Worm (Caenorhabditis elegans) whole organism, late embryonic: ENCODE data around the gene Y75B8A.32.
"Not testable (repeated sequence)": the region's sequence is repeated elsewhere in the genome, so short reads cannot be mapped to it uniquely, and the experiment has no call there.

Experiments used
- C38D4.7 ChIP-seq: fragments of 200-800 bp; sonication (Bioruptor generic); optimal IDR thresholded peaks from 2 replicates; lab custom pipeline; 2018; ENCODE audit warnings: mild to moderate bottlenecking, missing genetic modification characterization, moderate library complexity, missing compliant biosample characterization
- T23F11.4 ChIP-seq: fragments of 200-800 bp; sonication (Bioruptor generic); optimal IDR thresholded peaks from 2 replicates; lab custom pipeline; 2018; ENCODE audit warnings: mild to moderate bottlenecking, missing genetic modification characterization, missing compliant biosample characterization
- ama-1 ChIP-seq: fragments of 150-350 bp; optimal IDR thresholded peaks from 2 replicates; lab custom pipeline; 2014
- ceh-14 ChIP-seq: sonication (generic microtip); optimal IDR thresholded peaks from 2 replicates; lab custom pipeline; 2016; ENCODE audit warnings: missing genotype, missing genetic modification characterization, missing compliant biosample characterization
- ceh-2 ChIP-seq: sonication (generic microtip); optimal IDR thresholded peaks from 2 replicates; lab custom pipeline; 2016; ENCODE audit warnings: missing genotype, missing genetic modification characterization, missing compliant biosample characterization
- fkh-10 ChIP-seq: fragments of 150-350 bp; optimal IDR thresholded peaks from 2 replicates; lab custom pipeline; 2014; ENCODE audit warnings: missing biosample characterization, missing genetic modification reagents, missing genetic modification characterization
- fkh-6 ChIP-seq: sonication (generic microtip); optimal IDR thresholded peaks from 2 replicates; lab custom pipeline; 2016; ENCODE audit warnings: missing genetic modification characterization, missing compliant biosample characterization
- lin-11 ChIP-seq: fragments of 200-800 bp; sonication (Bioruptor generic); optimal IDR thresholded peaks from 2 replicates; lab custom pipeline; 2018; ENCODE audit warnings: mild to moderate bottlenecking, missing genetic modification characterization, missing compliant biosample characterization
- mec-3 ChIP-seq: sonication (generic microtip); optimal IDR thresholded peaks from 2 replicates; lab custom pipeline; 2016; ENCODE audit warnings: borderline replicate concordance, missing genetic modification characterization, missing compliant biosample characterization
- pros-1 ChIP-seq: fragments of 150-350 bp; optimal IDR thresholded peaks from 2 replicates; lab custom pipeline; 2014; ENCODE audit warnings: missing biosample characterization, missing genetic modification reagents, missing genetic modification characterization
- unc-55 ChIP-seq: sonication (generic microtip); optimal IDR thresholded peaks from 2 replicates; lab custom pipeline; 2017; ENCODE audit warnings: missing biosample characterization, missing genetic modification reagents, missing genetic modification characterization
- ztf-16 ChIP-seq: sonication (generic microtip); optimal IDR thresholded peaks from 2 replicates; lab custom pipeline; 2017; ENCODE audit warnings: missing genetic modification characterization, missing compliant biosample characterization

DNA sequence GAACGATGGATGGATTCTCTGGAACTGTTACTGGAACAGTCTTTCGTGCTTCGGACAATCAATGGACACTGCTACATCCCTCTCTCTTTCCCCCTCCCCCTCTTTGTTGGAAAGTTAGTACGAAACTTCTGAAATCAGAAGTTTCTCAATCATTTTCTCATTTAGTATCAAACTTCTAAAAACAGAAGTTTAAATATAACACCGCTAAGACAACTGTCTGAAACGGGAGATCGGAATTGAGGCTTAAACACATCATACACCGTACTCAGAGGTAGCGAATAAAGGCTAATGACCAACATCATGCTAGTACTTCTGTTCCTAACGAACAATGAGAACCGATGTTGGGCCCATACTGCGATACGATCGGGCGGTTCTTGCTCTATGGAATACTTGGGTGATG, 28.2 kb upstream of the Y75B8A.32 start, which contains the start of gene Y49E10.30:
- TF ChIP-seq fkh-10 (GFP tag; lab: Kevin White, UChicago); fkh-6 (tag; lab: Kevin White, UChicago); T23F11.4 (GFP tag; lab: Kevin White, UChicago); ceh-2; ztf-16; pros-1 (tag; lab: Kevin White, UChicago); ceh-14 (tag; lab: Kevin White, UChicago); unc-55 (GFP tag; lab: Kevin White, UChicago); ama-1; lin-11 (tag; lab: Kevin White, UChicago); C38D4.7 (GFP tag; lab: Kevin White, UChicago); mec-3: not testable (repeated sequence)
